Fruit fly (Drosophila melanogaster): Measurements from ENCODE around the gene ppk7.
A peak's percentile ranks its signal among the peaks of the same experiment; 100 is the strongest.

ppk7 gene

DNA sequence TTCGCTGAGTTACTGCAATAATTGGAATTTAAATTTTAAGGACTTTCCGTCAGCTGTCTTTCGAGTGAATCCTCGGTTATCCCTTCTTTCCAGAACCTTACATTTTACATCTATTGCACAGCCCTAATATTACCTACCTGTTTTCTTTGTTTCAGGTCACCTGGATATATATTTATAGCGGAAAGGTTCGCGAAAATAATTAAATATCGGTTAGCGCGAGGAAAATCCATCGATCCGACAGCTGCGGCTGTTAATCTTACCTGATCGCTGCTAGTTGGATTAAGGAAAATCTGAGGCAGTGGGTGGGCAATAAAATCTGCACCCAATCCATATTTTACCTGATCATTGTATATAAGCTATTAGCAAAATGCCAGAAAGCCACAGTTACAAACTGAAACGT lies 19.0 kb upstream of the ppk7 start:
- TF ChIP-seq Abd-B (GFP tag; optimal IDR thresholded peaks at IDR 0.05) (no peak), h (GFP tag; optimal IDR thresholded peaks at IDR 0.05) (no peak), Sp1 (GFP tag; optimal IDR thresholded peaks at IDR 0.05) (no peak), rgr (GFP tag; optimal IDR thresholded peaks at IDR 0.05) (no peak), psq (GFP tag; optimal IDR thresholded peaks at IDR 0.05) (no peak), dsf (GFP tag; optimal IDR thresholded peaks at IDR 0.05; ENCODE audit: borderline replicate concordance) (no peak), brk (GFP tag; optimal IDR thresholded peaks at IDR 0.05) (no peak), Vsx2 (GFP tag; optimal IDR thresholded peaks at IDR 0.05; ENCODE audit: partially characterized antibody) (no peak), usp (GFP tag; optimal IDR thresholded peaks at IDR 0.05) (no peak), CG9705 (GFP tag; optimal IDR thresholded peaks at IDR 0.05) (no peak), Jra (GFP tag; optimal IDR thresholded peaks at IDR 0.05) (no peak), CG32264 (GFP tag; optimal IDR thresholded peaks at IDR 0.05) (no peak), Dif (GFP tag; optimal IDR thresholded peaks at IDR 0.05; ENCODE audit: partially characterized antibody) (no peak), Hr78 (GFP tag; optimal IDR thresholded peaks at IDR 0.05) (no peak)

DNA sequence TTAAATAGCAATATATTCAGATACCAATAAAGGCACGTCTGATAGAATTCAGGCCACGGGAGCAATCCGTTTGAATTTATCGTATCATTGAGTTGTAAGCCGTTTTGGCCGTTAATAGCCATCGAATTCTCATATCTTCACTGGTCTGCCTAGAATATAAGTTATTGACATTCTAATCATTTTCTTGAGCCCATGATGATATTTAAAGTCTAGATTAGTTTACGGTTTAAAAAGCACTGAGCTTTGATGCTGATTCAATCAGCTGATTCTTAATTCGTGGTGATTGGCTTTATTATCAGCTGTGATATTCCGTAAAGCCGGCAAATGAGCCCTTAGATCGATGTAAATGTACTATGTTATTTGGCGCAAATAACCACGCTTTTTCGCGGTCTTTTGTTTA lies 18.0 kb upstream of the ppk7 start, which contains the start of gene slam:
Gene slam (plus strand): TSS at position 301 of the 400 bp plus-strand sequence.
- TF ChIP-seq rgr (GFP tag; optimal IDR thresholded peaks at IDR 0.05) (no peak), tai (GFP tag; optimal IDR thresholded peaks at IDR 0.05) (no peak), Myc (optimal IDR thresholded peaks at IDR 0.05) (no peak), usp (GFP tag; optimal IDR thresholded peaks at IDR 0.05) (no peak), h (GFP tag; optimal IDR thresholded peaks at IDR 0.05) (no peak), fru (GFP tag; optimal IDR thresholded peaks at IDR 0.05) (no peak), ey (GFP tag; optimal IDR thresholded peaks at IDR 0.05) (no peak), dmrt93B (GFP tag; optimal IDR thresholded peaks at IDR 0.05) (no peak), Mio (GFP tag; optimal IDR thresholded peaks at IDR 0.05) (no peak), dsf (GFP tag; optimal IDR thresholded peaks at IDR 0.05; ENCODE audit: borderline replicate concordance) (no peak), pan (optimal IDR thresholded peaks at IDR 0.05) (no peak), Sp1 (GFP tag; optimal IDR thresholded peaks at IDR 0.05) (no peak), Hnf4 (GFP tag; optimal IDR thresholded peaks at IDR 0.05) (no peak), sv (GFP tag; optimal IDR thresholded peaks at IDR 0.05) (no peak)

DNA sequence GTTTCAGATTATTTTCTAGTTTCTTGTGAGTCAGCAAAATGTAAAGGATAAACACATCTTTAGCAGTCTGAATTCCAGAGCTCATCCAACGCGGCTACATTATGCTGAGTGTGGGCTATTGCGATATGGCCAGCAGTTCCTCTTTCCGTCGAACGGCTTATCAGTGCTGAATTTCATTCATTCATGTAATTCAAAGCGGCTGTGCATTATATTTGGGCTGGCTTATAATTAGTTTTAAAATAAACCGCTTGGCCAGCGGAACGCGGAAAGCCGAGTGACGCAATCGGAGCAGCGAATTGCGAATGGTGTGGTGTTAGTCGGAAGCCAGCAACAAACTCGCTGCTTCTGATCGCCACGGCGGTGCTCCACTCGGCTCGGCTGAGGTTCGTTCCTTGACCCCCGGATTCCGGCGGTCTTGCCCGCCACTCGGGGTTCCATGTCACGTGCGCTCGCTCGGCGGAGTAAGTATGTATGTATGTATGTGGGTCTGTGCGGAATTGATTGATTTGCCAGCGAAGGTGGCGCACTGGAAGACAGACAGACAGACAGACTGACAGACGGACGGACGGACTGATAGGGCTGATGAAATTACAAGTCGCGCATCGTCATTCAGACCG lies 17.0 kb upstream of the ppk7 start:
- TF ChIP-seq brk (GFP tag; optimal IDR thresholded peaks at IDR 0.05), result no peak
- no peak for TF ChIP-seq Rel (GFP tag; optimal IDR thresholded peaks at IDR 0.05)
- peak; percentile 2 for TF ChIP-seq Rel (tag; optimal IDR thresholded peaks at IDR 0.05)

DNA sequence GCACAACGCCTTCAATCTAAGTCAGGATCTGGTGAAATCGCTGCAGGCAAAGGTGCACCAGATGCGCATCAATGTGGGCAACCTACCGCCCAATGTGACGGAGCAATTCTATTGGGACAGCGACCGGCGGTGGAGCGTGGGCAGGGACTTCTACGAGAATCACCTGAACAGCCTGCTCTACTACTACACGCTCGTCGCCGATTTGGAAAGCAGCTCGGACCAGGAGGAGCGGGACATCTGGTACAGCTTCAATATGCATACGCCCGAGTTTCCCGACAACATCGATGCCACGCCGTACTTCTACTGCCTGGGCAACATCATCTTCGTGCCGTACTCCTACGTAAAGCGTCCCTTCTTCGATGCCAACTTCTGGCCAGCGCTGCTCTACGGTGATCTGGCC lies 15.2 kb upstream of the ppk7 start:
- TF ChIP-seq psq (GFP tag; optimal IDR thresholded peaks at IDR 0.05), result no peak
- TF ChIP-seq Jra (GFP tag; optimal IDR thresholded peaks at IDR 0.05), result no peak
- TF ChIP-seq dl (GFP tag; optimal IDR thresholded peaks at IDR 0.05; ENCODE audit: insufficient read depth in 1 of 2, partially characterized antibody in 2 of 2), result no peak
- no peak for TF ChIP-seq brk (GFP tag; optimal IDR thresholded peaks at IDR 0.05)
- no peak for TF ChIP-seq Dfd (GFP tag; optimal IDR thresholded peaks at IDR 0.05)

DNA sequence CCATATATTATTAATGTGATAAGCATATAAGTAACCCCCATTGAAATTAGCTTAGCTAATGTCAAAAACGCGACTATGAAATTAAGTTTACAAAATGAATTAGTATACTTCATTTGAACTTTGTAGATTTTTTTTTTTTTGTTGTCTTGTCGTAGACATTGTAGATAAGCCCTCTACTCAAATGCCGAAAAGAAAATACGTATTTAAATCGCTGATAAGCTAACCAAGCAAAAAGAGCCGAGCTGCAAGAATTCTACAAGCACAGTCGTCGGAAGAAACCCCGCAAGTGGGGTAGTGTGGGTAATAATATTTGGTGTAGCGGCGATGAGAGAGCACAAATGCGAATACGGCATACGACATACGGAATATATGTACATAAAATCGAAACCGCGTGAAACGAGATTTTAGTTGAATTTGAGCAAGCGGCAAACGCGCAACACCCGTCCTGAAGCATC lies 13.4 kb upstream of the ppk7 start, which contains the start of gene Nepl4:
Gene Nepl4 (plus strand): TSS at position 405 of the 455 bp plus-strand sequence.
- TF ChIP-seq pan (optimal IDR thresholded peaks at IDR 0.05) (no peak), Rel (GFP tag; optimal IDR thresholded peaks at IDR 0.05) (no peak), Rel (tag; optimal IDR thresholded peaks at IDR 0.05) (peak; percentile 65)

DNA sequence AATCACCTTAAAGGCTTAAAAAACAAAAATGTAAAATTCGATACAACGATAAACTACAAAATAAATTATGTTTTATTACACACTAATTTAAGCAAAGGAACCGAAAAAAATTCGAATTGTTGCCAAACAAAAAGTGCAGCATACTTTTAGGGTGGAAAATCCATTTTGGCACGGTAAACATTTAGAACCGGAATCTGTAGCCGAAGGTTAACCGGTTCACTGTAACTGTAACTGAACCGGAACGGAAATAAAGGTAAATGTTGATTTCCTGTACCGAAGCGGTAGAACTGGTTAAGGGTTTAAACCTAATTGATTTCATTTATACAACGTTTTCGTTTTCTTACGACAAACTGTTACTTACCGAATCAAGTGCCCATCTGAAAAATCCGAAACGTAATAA lies 12.8 kb upstream of the ppk7 start:
- TF ChIP-seq dmrt93B (GFP tag; optimal IDR thresholded peaks at IDR 0.05) (no peak), HLH106 (tag; optimal IDR thresholded peaks at IDR 0.05) (no peak), GATAd (GFP tag; optimal IDR thresholded peaks at IDR 0.05) (no peak), rgr (GFP tag; optimal IDR thresholded peaks at IDR 0.05) (no peak), woc (GFP tag; optimal IDR thresholded peaks at IDR 0.05) (no peak), Sp1 (GFP tag; optimal IDR thresholded peaks at IDR 0.05) (no peak), Hnf4 (GFP tag; optimal IDR thresholded peaks at IDR 0.05) (no peak), Abd-B (GFP tag; optimal IDR thresholded peaks at IDR 0.05) (no peak), br (GFP tag; optimal IDR thresholded peaks at IDR 0.05) (no peak), Hr78 (GFP tag; optimal IDR thresholded peaks at IDR 0.05) (no peak), ey (GFP tag; optimal IDR thresholded peaks at IDR 0.05) (no peak), Hr83 (GFP tag; optimal IDR thresholded peaks at IDR 0.05; ENCODE audit: poor library complexity, severe bottlenecking) (no peak), sage (GFP tag; optimal IDR thresholded peaks at IDR 0.05) (no peak), sv (GFP tag; optimal IDR thresholded peaks at IDR 0.05) (no peak), Dfd (GFP tag; optimal IDR thresholded peaks at IDR 0.05) (no peak), Jra (GFP tag; optimal IDR thresholded peaks at IDR 0.05) (no peak), tai (GFP tag; optimal IDR thresholded peaks at IDR 0.05) (no peak), dsf (GFP tag; optimal IDR thresholded peaks at IDR 0.05; ENCODE audit: borderline replicate concordance) (no peak), CG32264 (GFP tag; optimal IDR thresholded peaks at IDR 0.05) (no peak)
